Fruit fly (Drosophila melanogaster): Measurements from ENCODE around the gene KaiR1D.

The KaiR1D gene

dm6 chr3R:20829416-20830131, 36.5 kb downstream of the KaiR1D start:
- no peak for TF ChIP-seq CG8478 (optimal IDR thresholded peaks at IDR 0.05)
- TF ChIP-seq CTCF (optimal IDR thresholded peaks at IDR 0.05) = no peak

dm6 chr3R:20828520-20829415, 37.3 kb downstream of the KaiR1D start:
- TF ChIP-seq CTCF (optimal IDR thresholded peaks at IDR 0.05) (peak in 1 of 2 experiments; percentile 12), CG8478 (optimal IDR thresholded peaks at IDR 0.05) (no peak)

- TF ChIP-seq CTCF (optimal IDR thresholded peaks at IDR 0.05) = no peak
- TF ChIP-seq CG8478 (optimal IDR thresholded peaks at IDR 0.05) = no peak
Observed at dm6 chr3R:20826929-20827328, 39.1 kb downstream of the KaiR1D start.

- TF ChIP-seq CG8478 (optimal IDR thresholded peaks at IDR 0.05) = no peak
- no peak for TF ChIP-seq CTCF (optimal IDR thresholded peaks at IDR 0.05)
Observed at dm6 chr3R:20823704-20824454, 42.2 kb downstream of the KaiR1D start, which contains the start of gene CG17272. Gene CG17272, minus strand, starts transcription at chr3R:20824239.

dm6 chr3R:20821815-20822375, 44.1 kb downstream of the KaiR1D start, which contains the start of the genes CG17271 and RpS20:
Gene CG17271, minus strand, starts transcription at chr3R:20821848.
Gene RpS20, plus strand, starts transcription at chr3R:20822181.
- TF ChIP-seq CG8478 (optimal IDR thresholded peaks at IDR 0.05) = no peak
- TF ChIP-seq CTCF (optimal IDR thresholded peaks at IDR 0.05) = peak; percentile 23 to 49

dm6 chr3R:20818689-20819088, 47.3 kb downstream of the KaiR1D start, which contains the start of gene CG17270:
Gene CG17270, minus strand, starts transcription at chr3R:20818929.
- TF ChIP-seq CG8478 (optimal IDR thresholded peaks at IDR 0.05) = no peak
- no peak for TF ChIP-seq CTCF (optimal IDR thresholded peaks at IDR 0.05)

dm6 chr3R:20818237-20818636, 47.8 kb downstream of the KaiR1D start:
- no peak for TF ChIP-seq CTCF (optimal IDR thresholded peaks at IDR 0.05)
- TF ChIP-seq CG8478 (optimal IDR thresholded peaks at IDR 0.05) = no peak

- no peak for TF ChIP-seq CG8478 (optimal IDR thresholded peaks at IDR 0.05)
- peak in 1 of 2 experiments; percentile 40 for TF ChIP-seq CTCF (optimal IDR thresholded peaks at IDR 0.05)
Observed at dm6 chr3R:20816008-20816407, 50.0 kb downstream of the KaiR1D start, which contains the start of gene Fancd2. Gene Fancd2, minus strand, starts transcription at chr3R:20816190.

All from S2 (cell line).